Worm (Caenorhabditis elegans) whole organism, L4 larva: ENCODE data around the gene srt-8.
A peak's percentile ranks its signal among the peaks of the same experiment; 100 is the strongest.
"Not testable (repeated sequence)": the region's sequence is repeated elsewhere in the genome, so short reads cannot be mapped to it uniquely, and the experiment has no call there.

Source experiments
- D1046.2 ChIP-seq: fragments of 200-800 bp; sonication (Bioruptor generic); IDR thresholded peaks from 2 replicates; pipeline ENCODE4 v1.3.6; 2022; ENCODE audit warnings: missing genetic modification characterization, missing compliant biosample characterization
- F44E2.7 ChIP-seq: fragments of 200-800 bp; sonication (Bioruptor generic); IDR thresholded peaks from 2 replicates; pipeline ENCODE4 v2.1.2; 2022; ENCODE audit warnings: missing genetic modification characterization, missing compliant biosample characterization
- F49E8.2 ChIP-seq: sonication (generic microtip); optimal IDR thresholded peaks from 2 replicates; lab custom pipeline; 2016; ENCODE audit warnings: missing compliant biosample characterization, mild to moderate bottlenecking, missing genetic modification characterization, borderline replicate concordance
- R02D3.7 ChIP-seq: fragments of 150-350 bp; sonication (generic microtip); optimal IDR thresholded peaks from 3 replicates; lab custom pipeline; 2014; ENCODE audit warnings: missing biosample characterization, missing genetic modification characterization
- T20F7.1 ChIP-seq: fragments of 200-800 bp; sonication (Bioruptor generic); optimal IDR thresholded peaks from 2 replicates; lab custom pipeline; 2018; ENCODE audit warnings: mild to moderate bottlenecking, missing genetic modification characterization, missing compliant biosample characterization
- Y48G9A.11 ChIP-seq: fragments of 200-800 bp; sonication (Bioruptor generic); IDR thresholded peaks from 2 replicates; pipeline ENCODE4 v1.3.6; 2022; ENCODE audit warnings: missing genetic modification reagents, missing genetic modification characterization, missing compliant biosample characterization
- Y75B8A.6 ChIP-seq: fragments of 200-800 bp; sonication (Bioruptor generic); IDR thresholded peaks from 2 replicates; pipeline ENCODE4 v1.3.6; 2022; ENCODE audit warnings: missing genetic modification reagents, missing genetic modification characterization, missing compliant biosample characterization
- aly-2 ChIP-seq: sonication (generic microtip); optimal IDR thresholded peaks from 2 replicates; lab custom pipeline; 2018; ENCODE audit warnings: missing biosample characterization, missing genetic modification characterization
- arid-1 ChIP-seq: fragments of 200-800 bp; sonication (Bioruptor generic); conservative IDR thresholded peaks from 2 replicates; pipeline ENCODE4 v1.3.6; 2022; ENCODE audit warnings: missing genetic modification reagents, missing genetic modification characterization, missing compliant biosample characterization
- ceh-44 ChIP-seq: fragments of 200-800 bp; sonication (Bioruptor generic); IDR thresholded peaks from 2 replicates; pipeline ENCODE4 v1.3.6; 2022; ENCODE audit warnings: missing genetic modification reagents, missing genetic modification characterization, missing compliant biosample characterization
- cey-2 ChIP-seq: sonication (generic microtip); optimal IDR thresholded peaks from 3 replicates; lab custom pipeline; 2017; ENCODE audit warnings: missing genetic modification characterization, mild to moderate bottlenecking, missing compliant biosample characterization, antibody characterized with exemption, borderline replicate concordance; ENCODE audit not compliant: insufficient read depth
- dmd-9 ChIP-seq: fragments of 200-800 bp; sonication (Bioruptor generic); IDR thresholded peaks from 2 replicates; pipeline ENCODE4 v1.3.6; 2022; ENCODE audit warnings: missing genetic modification reagents, missing genetic modification characterization, missing compliant biosample characterization
- egl-43 ChIP-seq: fragments of 200-800 bp; sonication (Bioruptor generic); IDR thresholded peaks from 2 replicates; pipeline ENCODE4 v1.3.6; 2022; ENCODE audit warnings: missing genetic modification reagents, missing genetic modification characterization, missing compliant biosample characterization
- fos-1 ChIP-seq: fragments of 150-350 bp; optimal IDR thresholded peaks from 2 replicates; lab custom pipeline; 2014; ENCODE audit warnings: missing biosample characterization, missing genetic modification characterization
- gei-8 ChIP-seq: fragments of 200-800 bp; sonication (Bioruptor generic); optimal IDR thresholded peaks from 2 replicates; lab custom pipeline; 2018; ENCODE audit warnings: mild to moderate bottlenecking, missing genetic modification characterization, missing compliant biosample characterization
- hmg-1.1 ChIP-seq: fragments of 200-800 bp; sonication (Bioruptor generic); IDR thresholded peaks from 2 replicates; pipeline ENCODE4 v1.3.6; 2022; ENCODE audit warnings: missing genetic modification reagents, missing genetic modification characterization, missing compliant biosample characterization
- lin-15B ChIP-seq: fragments of 150-350 bp; sonication (generic microtip); optimal IDR thresholded peaks from 3 replicates; lab custom pipeline; 2014; ENCODE audit warnings: missing biosample characterization, missing genetic modification characterization
- lir-3 ChIP-seq: sonication (generic microtip); optimal IDR thresholded peaks from 2 replicates; lab custom pipeline; 2016; ENCODE audit warnings: mild to moderate bottlenecking, missing genetic modification characterization, missing compliant biosample characterization
- lsy-2 ChIP-seq, 2 experiments: fragments of 150-350 bp in 1 of 2; sonication (generic microtip) in 1 of 2; optimal IDR thresholded peaks; 2 replicates each; lab custom pipeline; 2014 to 2017; ENCODE audit warnings: missing biosample characterization in 2 of 2, missing genetic modification characterization in 2 of 2
- mdt-29 ChIP-seq: fragments of 200-800 bp; sonication (Bioruptor generic); IDR thresholded peaks from 2 replicates; pipeline ENCODE4 v1.3.6; 2022; ENCODE audit warnings: missing genetic modification reagents, missing genetic modification characterization, missing compliant biosample characterization
- mxl-3 ChIP-seq: fragments of 200-800 bp; sonication (Bioruptor generic); optimal IDR thresholded peaks from 2 replicates; lab custom pipeline; 2018; ENCODE audit warnings: mild to moderate bottlenecking, missing genetic modification characterization, missing compliant biosample characterization
- nhr-11 ChIP-seq: fragments of 150-350 bp; optimal IDR thresholded peaks from 2 replicates; lab custom pipeline; 2014; ENCODE audit warnings: missing biosample characterization, missing genetic modification characterization
- nhr-111 ChIP-seq: fragments of 200-800 bp; sonication (Bioruptor generic); optimal IDR thresholded peaks from 2 replicates; lab custom pipeline; 2018; ENCODE audit warnings: mild to moderate bottlenecking, missing genetic modification characterization, missing compliant biosample characterization
- nhr-28 ChIP-seq: fragments of 150-350 bp; optimal IDR thresholded peaks from 2 replicates; lab custom pipeline; 2014; ENCODE audit warnings: missing biosample characterization, missing genetic modification characterization
- nhr-76 ChIP-seq: fragments of 150-350 bp; optimal IDR thresholded peaks from 2 replicates; lab custom pipeline; 2014; ENCODE audit warnings: missing biosample characterization, missing genetic modification characterization
- pqm-1 ChIP-seq: sonication (generic microtip); optimal IDR thresholded peaks from 2 replicates; lab custom pipeline; 2017; ENCODE audit warnings: missing biosample characterization, missing genetic modification characterization
- tag-97 ChIP-seq: fragments of 200-800 bp; sonication (Bioruptor generic); IDR thresholded peaks from 2 replicates; pipeline ENCODE4 v1.3.6; 2022; ENCODE audit warnings: missing genetic modification characterization, missing compliant biosample characterization
- unc-130 ChIP-seq: sonication (generic microtip); optimal IDR thresholded peaks from 2 replicates; lab custom pipeline; 2016; ENCODE audit warnings: missing genetic modification reagents, missing genetic modification characterization, missing compliant biosample characterization
- unc-62 ChIP-seq, 3 experiments: fragments of 150-350 bp in 1 of 3; sonication (generic microtip); optimal IDR thresholded peaks in 2 of 3; peaks in 1 of 3; 1 replicate in 1 of 3; 2 replicates in 2 of 3; lab custom pipeline; 2014 to 2017; ENCODE audit warnings: missing biosample characterization in 3 of 3, missing genetic modification characterization in 3 of 3, missing genetic modification reagents in 3 of 3, missing genotype in 1 of 3
- zag-1 ChIP-seq: fragments of 150-350 bp; optimal IDR thresholded peaks from 2 replicates; lab custom pipeline; 2014; ENCODE audit warnings: missing biosample characterization, missing genetic modification characterization
- ztf-7 ChIP-seq: fragments of 150-350 bp; optimal IDR thresholded peaks from 2 replicates; lab custom pipeline; 2014; ENCODE audit warnings: missing biosample characterization, missing genetic modification characterization

The srt-8 gene

DNA sequence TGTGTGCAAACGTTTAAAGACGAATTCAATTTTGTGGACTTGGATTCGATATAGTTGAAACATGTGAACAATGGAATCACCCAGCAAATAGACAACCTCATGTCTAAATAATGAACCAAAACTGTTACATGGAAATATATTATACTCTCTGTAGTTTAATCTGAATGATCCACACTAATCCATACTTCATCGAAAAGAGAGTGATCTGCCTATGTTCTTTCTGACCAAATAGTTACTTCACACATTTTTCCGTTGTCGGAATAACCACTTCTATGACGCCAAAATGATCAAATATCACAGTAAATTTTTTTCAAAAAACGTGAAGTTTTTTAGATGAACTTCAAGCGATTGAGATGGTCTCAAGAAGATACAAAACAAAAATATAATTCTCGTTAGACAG lies 15.7 kb downstream of the srt-8 start, which contains the start of gene Y73C8C.4:
Y73C8C.4 (minus strand) TSS at position 101 of the 400 bp plus-strand sequence.
- TF ChIP-seq gei-8 (GFP tag; lab: Kevin White, UChicago); Y75B8A.6; T20F7.1 (GFP tag; lab: Kevin White, UChicago): not testable (repeated sequence)

DNA sequence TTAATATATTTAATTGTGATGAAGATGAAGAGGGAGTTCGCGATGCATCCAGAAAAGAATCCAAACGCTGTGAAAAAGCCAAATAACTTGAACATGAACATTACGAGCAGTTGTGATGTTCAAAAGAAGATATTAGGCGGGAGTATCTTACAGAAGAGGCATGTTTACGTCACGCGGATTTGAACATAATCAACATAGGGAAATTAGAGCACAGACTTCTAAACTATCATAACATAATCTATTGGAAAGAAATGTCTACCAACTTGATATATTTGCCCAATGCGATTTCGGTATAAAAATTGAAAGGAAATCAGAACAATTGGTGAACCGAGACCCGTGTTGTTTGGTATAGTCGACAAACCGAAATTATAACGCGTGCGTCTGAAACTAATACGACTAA lies 17.8 kb downstream of the srt-8 start, which contains the start of gene str-66:
str-66 (minus strand) TSS at position 101 of the 400 bp plus-strand sequence.
- no peak for TF ChIP-seq T20F7.1 (GFP tag; lab: Kevin White, UChicago)

DNA sequence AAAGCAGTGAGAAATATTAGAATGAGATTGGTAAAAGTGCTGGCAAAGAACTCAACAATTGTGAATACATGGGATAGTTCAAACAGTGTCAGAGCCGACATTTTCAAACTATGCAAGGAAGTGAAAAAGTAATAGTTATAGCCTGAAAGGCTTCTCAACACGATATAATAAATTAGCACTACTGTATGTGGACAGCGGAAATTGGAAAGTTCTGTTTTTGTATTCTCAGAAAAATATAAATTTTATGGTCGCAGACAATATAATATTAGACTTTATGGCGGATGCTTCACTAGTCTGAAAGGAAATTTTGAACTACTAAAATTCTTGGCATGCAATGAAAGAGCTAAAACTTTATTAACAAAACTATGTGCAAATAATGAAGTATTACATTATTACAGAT lies 19.4 kb downstream of the srt-8 start, which contains the start of gene str-69:
str-69 (minus strand) TSS at position 101 of the 400 bp plus-strand sequence.
- TF ChIP-seq dmd-9 (GFP tag; lab: Robert Waterston, UW), result no peak
- TF ChIP-seq D1046.2 (GFP tag; lab: Robert Waterston, UW), result no peak
- TF ChIP-seq cey-2, result no peak
- no peak for TF ChIP-seq ztf-7 (tag; lab: Kevin White, UChicago)

DNA sequence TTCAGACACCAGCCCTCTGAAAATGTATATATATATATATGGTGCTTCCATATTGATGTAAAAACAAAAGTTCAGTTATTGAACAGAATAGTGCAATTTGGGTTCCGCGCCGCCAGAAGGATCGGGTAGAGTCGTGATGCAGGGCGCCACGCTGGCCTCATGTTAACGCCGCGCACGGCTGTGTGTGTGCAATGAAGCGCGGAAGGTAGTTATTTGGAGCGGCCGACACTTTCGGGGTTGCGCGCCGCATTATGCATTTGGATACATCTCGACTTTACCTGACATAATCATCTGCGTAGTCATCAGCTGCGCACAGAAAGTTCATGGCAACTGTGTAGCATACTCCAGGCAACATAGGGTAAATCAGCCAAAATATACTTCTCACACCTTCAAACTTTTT lies 20.4 kb downstream of the srt-8 start:
- TF ChIP-seq unc-130 (GFP tag; lab: Kevin White, UChicago), result no peak
- no peak for TF ChIP-seq aly-2
- TF ChIP-seq F44E2.7 (GFP tag; lab: Robert Waterston, UW), result no peak
- no peak for TF ChIP-seq zag-1 (tag; lab: Kevin White, UChicago)
- TF ChIP-seq egl-43, result no peak

DNA sequence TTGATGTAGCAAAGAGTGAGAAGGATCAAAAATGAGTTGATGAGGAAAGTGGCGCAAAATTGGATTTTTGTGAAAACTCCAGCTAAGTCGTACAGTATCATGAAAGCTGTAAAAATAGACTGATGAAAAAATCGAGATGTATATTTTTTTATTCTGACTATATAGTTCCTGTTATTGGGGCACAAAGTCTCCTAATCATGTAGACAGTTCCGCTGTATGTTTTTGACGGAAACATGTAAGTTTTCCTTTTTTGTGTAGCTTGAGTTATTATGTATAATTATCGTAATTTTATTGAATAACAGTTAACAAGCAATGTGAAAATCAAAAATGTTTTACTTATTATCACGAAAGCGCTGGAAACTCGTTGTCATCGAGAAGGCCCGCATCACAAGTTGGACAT lies 21.1 kb downstream of the srt-8 start, which contains the start of gene str-68:
str-68 (minus strand) TSS at position 101 of the 400 bp plus-strand sequence.
- TF ChIP-seq tag-97 (GFP tag; lab: Robert Waterston, UW), result no peak
- no peak for TF ChIP-seq arid-1
- no peak for TF ChIP-seq fos-1 (tag; lab: Kevin White, UChicago)
- no peak for TF ChIP-seq lin-15B
- TF ChIP-seq nhr-11 (tag; lab: Kevin White, UChicago), result no peak
- TF ChIP-seq lir-3 (tag; lab: Kevin White, UChicago), result no peak
- TF ChIP-seq R02D3.7 (tag; lab: Kevin White, UChicago), result no peak
- no peak for TF ChIP-seq mdt-29 (GFP tag; lab: Robert Waterston, UW)
- TF ChIP-seq nhr-111, result no peak
- no peak for TF ChIP-seq pqm-1 (tag; lab: Kevin White, UChicago)
- no peak for TF ChIP-seq hmg-1.1 (GFP tag; lab: Robert Waterston, UW)
- TF ChIP-seq nhr-76 (tag; lab: Kevin White, UChicago), result no peak
- TF ChIP-seq ceh-44 (GFP tag; lab: Robert Waterston, UW), result no peak

DNA sequence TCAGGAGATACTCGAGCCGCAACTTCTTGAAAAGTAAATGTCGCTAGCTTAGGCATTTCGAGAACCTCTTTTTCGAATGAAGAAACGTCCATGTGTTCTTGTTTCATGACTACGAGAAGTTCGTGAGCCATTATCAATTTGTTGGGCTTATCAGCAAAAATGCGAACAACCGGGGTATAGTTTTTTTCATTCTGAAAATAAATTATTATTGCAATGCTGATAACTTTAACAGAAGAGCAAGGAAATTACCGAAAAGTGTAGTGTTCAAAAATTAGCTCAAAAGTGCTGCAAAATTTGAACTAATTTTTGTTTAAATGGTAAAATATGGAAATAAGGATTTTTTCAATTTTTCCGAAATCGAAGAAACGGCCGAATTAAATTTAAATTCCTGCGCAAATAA lies 25.8 kb downstream of the srt-8 start:
- TF ChIP-seq lsy-2 (tag; optimal IDR thresholded peaks at IDR 0.05; lab: Kevin White, UChicago) (no peak), Y48G9A.11 (GFP tag; lab: Robert Waterston, UW) (no peak), pqm-1 (tag; lab: Kevin White, UChicago) (peak; percentile 66), mxl-3 (GFP tag; lab: Kevin White, UChicago) (no peak), nhr-28 (tag; lab: Kevin White, UChicago) (peak; percentile 85), F49E8.2 (tag; lab: Kevin White, UChicago) (no peak), unc-62 (GFP tag; optimal IDR thresholded peaks at IDR 0.05 in 1 of 2; lab: Kevin White, UChicago) (peak in 1 of 2 experiments; percentile 53), unc-62 (tag; optimal IDR thresholded peaks at IDR 0.05; lab: Kevin White, UChicago) (no peak)
